ENCODE assay signal across 3 worm cellular contexts in the genomic region with DNA sequence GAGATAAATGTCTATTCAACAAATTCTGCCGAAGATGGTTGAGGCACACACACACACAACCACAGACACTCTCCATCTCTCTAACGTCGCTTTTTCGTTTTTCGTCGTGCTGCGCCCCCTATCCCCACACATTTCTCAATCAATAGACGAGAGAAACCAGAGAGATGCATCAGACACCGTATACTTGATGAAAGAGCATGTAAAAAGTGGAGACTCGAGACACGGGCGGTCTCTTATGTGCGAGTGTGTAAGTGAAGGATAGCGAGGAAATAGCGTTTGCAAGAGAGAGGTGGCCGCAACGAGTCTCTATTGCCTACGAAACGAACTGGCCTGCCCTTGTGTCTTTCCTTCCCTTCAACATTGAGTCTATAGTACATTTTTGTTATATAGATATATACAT.
TF ChIP-seq lines count a peak whose summit lies in the region.

No protein-coding gene starts in this region.

TF ChIP-seq in whole organism, L1 larva, 84 proteins besides CTCF, POLR2A, EP300 and RAD21 (continued from another document and continues in another):
- peak; percentile 72 for TF ChIP-seq skn-1 (tag; optimal IDR thresholded peaks at IDR 0.05; lab: Kevin White, UChicago)
- TF ChIP-seq hlh-17 (GFP tag; optimal IDR thresholded peaks at IDR 0.05; lab: Kevin White, UChicago; ENCODE audit: borderline replicate concordance) = no peak
- peak; percentile 56 for TF ChIP-seq ceh-8 (GFP tag; optimal IDR thresholded peaks at IDR 0.05; lab: Kevin White, UChicago)
- TF ChIP-seq tbx-2 (tag; optimal IDR thresholded peaks at IDR 0.05; lab: Kevin White, UChicago) = peak; percentile 94
- TF ChIP-seq ama-1 (optimal IDR thresholded peaks at IDR 0.05; lab: Kevin White, UChicago) = peak; percentile 76
- TF ChIP-seq ceh-82 (tag; optimal IDR thresholded peaks at IDR 0.05; lab: Kevin White, UChicago) = peak; percentile 60 to 92 (median 75)
- peak; percentile 88 for TF ChIP-seq unc-86 (tag; optimal IDR thresholded peaks at IDR 0.05; lab: Kevin White, UChicago)
- peak; percentile 89 for TF ChIP-seq nhr-237 (tag; optimal IDR thresholded peaks at IDR 0.05; lab: Kevin White, UChicago)
- peak; percentile 99 for TF ChIP-seq lin-14 (GFP tag; optimal IDR thresholded peaks at IDR 0.05; lab: Kevin White, UChicago)
- peak; percentile 94 for TF ChIP-seq swsn-7 (tag; optimal IDR thresholded peaks at IDR 0.05; lab: Kevin White, UChicago)
- peak; percentile 77 for TF ChIP-seq elt-2 (tag; optimal IDR thresholded peaks at IDR 0.05; lab: Kevin White, UChicago)
- TF ChIP-seq ets-5 (GFP tag; IDR thresholded peaks at IDR 0.05; lab: Robert Waterston, UW) = no peak
- peak; percentile 96 for TF ChIP-seq nhr-85 (tag; lab: Kevin White, UChicago)
- no peak for TF ChIP-seq unc-98 (GFP tag; IDR thresholded peaks at IDR 0.05; lab: Robert Waterston, UW)
- peak; percentile 98 for TF ChIP-seq snu-23 (GFP tag; optimal IDR thresholded peaks at IDR 0.05; lab: Kevin White, UChicago)
- TF ChIP-seq egl-27 (tag; optimal IDR thresholded peaks at IDR 0.05; lab: Kevin White, UChicago) = peak; percentile 50 to 59
- TF ChIP-seq nhr-11 (tag; optimal IDR thresholded peaks at IDR 0.05; lab: Kevin White, UChicago) = peak; percentile 62
- TF ChIP-seq lin-13 (GFP tag; optimal IDR thresholded peaks at IDR 0.05; lab: Kevin White, UChicago) = peak; percentile 85
- TF ChIP-seq aha-1 (tag; optimal IDR thresholded peaks at IDR 0.05; lab: Kevin White, UChicago) = peak; percentile 9
- peak; percentile 61 for TF ChIP-seq hpl-2 (GFP tag; optimal IDR thresholded peaks at IDR 0.05; lab: Kevin White, UChicago)
- TF ChIP-seq efl-3 (GFP tag; optimal IDR thresholded peaks at IDR 0.05; lab: Kevin White, UChicago) = no peak
- TF ChIP-seq sptf-1 (tag; optimal IDR thresholded peaks at IDR 0.05; lab: Kevin White, UChicago) = no peak
- TF ChIP-seq nhr-90 (tag; optimal IDR thresholded peaks at IDR 0.05; lab: Kevin White, UChicago; ENCODE audit: poor library complexity) = peak; percentile 84
- TF ChIP-seq hlh-4 (tag; optimal IDR thresholded peaks at IDR 0.05; lab: Kevin White, UChicago) = no peak
- no peak for TF ChIP-seq nhr-12 (tag; optimal IDR thresholded peaks at IDR 0.05; lab: Kevin White, UChicago)
- peak; percentile 97 for TF ChIP-seq C34B4.2 (tag; optimal IDR thresholded peaks at IDR 0.05; lab: Kevin White, UChicago)
- TF ChIP-seq unc-130 (tag; optimal IDR thresholded peaks at IDR 0.05; lab: Kevin White, UChicago) = peak; percentile 66
- peak; percentile 62 for TF ChIP-seq sup-37 (GFP tag; optimal IDR thresholded peaks at IDR 0.05; lab: Kevin White, UChicago)
- peak; percentile 88 for TF ChIP-seq xbp-1 (tag; optimal IDR thresholded peaks at IDR 0.05; lab: Kevin White, UChicago)
- TF ChIP-seq pax-3 (tag; optimal IDR thresholded peaks at IDR 0.05; lab: Kevin White, UChicago) = peak; percentile 31
- no peak for TF ChIP-seq tlp-1 (tag; optimal IDR thresholded peaks at IDR 0.05; lab: Kevin White, UChicago)
- TF ChIP-seq zag-1 (tag; optimal IDR thresholded peaks at IDR 0.05; lab: Kevin White, UChicago) = peak; percentile 38
- peak; percentile 92 for TF ChIP-seq ztf-4 (tag; optimal IDR thresholded peaks at IDR 0.05; lab: Kevin White, UChicago)
- TF ChIP-seq dsc-1 (tag; optimal IDR thresholded peaks at IDR 0.05; lab: Kevin White, UChicago) = peak; percentile 72
- TF ChIP-seq fkh-8 (tag; optimal IDR thresholded peaks at IDR 0.05; lab: Kevin White, UChicago) = peak; percentile 95
- TF ChIP-seq lin-15B (tag; optimal IDR thresholded peaks at IDR 0.05; lab: Kevin White, UChicago) = no peak
- TF ChIP-seq dpl-1 (GFP tag; optimal IDR thresholded peaks at IDR 0.05; lab: Kevin White, UChicago) = peak; percentile 61 to 65 (median 64)
- TF ChIP-seq lir-3 (tag; optimal IDR thresholded peaks at IDR 0.05; lab: Kevin White, UChicago; ENCODE audit: poor library complexity) = peak; percentile 77
- peak; percentile 72 for TF ChIP-seq fos-1 (tag; optimal IDR thresholded peaks at IDR 0.05; lab: Kevin White, UChicago)
- TF ChIP-seq sox-4 (tag; optimal IDR thresholded peaks at IDR 0.05; lab: Kevin White, UChicago) = peak; percentile 52
- peak; percentile 94 for TF ChIP-seq nhr-77 (tag; optimal IDR thresholded peaks at IDR 0.05; lab: Kevin White, UChicago)
- TF ChIP-seq elt-3 (tag; optimal IDR thresholded peaks at IDR 0.05; lab: Kevin White, UChicago) = peak in 4 of 6 experiments; percentile 48 to 78 (median 58)

TF ChIP-seq in whole organism, L3 larva, 47 proteins besides CTCF, POLR2A, EP300 and RAD21 (continued from another document):
- TF ChIP-seq unc-39 (tag; optimal IDR thresholded peaks at IDR 0.05; lab: Kevin White, UChicago) (no peak), fos-1 (tag; optimal IDR thresholded peaks at IDR 0.05; lab: Kevin White, UChicago) (peak; percentile 78), lin-39 (tag; optimal IDR thresholded peaks at IDR 0.05; lab: Kevin White, UChicago) (peak; percentile 96), ceh-16 (tag; optimal IDR thresholded peaks at IDR 0.05; lab: Kevin White, UChicago) (no peak), ZK546.5 (tag; optimal IDR thresholded peaks at IDR 0.05; lab: Kevin White, UChicago) (no peak), aly-2 (tag; optimal IDR thresholded peaks at IDR 0.05; lab: Kevin White, UChicago) (peak; percentile 16), pqm-1 (tag; optimal IDR thresholded peaks at IDR 0.05; lab: Kevin White, UChicago) (peak; percentile 95), egl-27 (tag; optimal IDR thresholded peaks at IDR 0.05; lab: Kevin White, UChicago) (peak; percentile 13), fkh-10 (GFP tag; optimal IDR thresholded peaks at IDR 0.05; lab: Kevin White, UChicago) (peak; percentile 61), zag-1 (tag; optimal IDR thresholded peaks at IDR 0.05; lab: Kevin White, UChicago) (no peak), tbx-2 (tag; optimal IDR thresholded peaks at IDR 0.05; lab: Kevin White, UChicago) (peak; percentile 78), egl-5 (tag; optimal IDR thresholded peaks at IDR 0.05; lab: Kevin White, UChicago) (peak; percentile 56), nhr-237 (tag; optimal IDR thresholded peaks at IDR 0.05; lab: Kevin White, UChicago) (no peak), hmg-11 (tag; optimal IDR thresholded peaks at IDR 0.05; lab: Kevin White, UChicago) (peak; percentile 99), nhr-77 (tag; optimal IDR thresholded peaks at IDR 0.05; lab: Kevin White, UChicago) (no peak), lsy-12 (tag; optimal IDR thresholded peaks at IDR 0.05; lab: Kevin White, UChicago) (peak; percentile 96), ama-1 (optimal IDR thresholded peaks at IDR 0.05; lab: Kevin White, UChicago) (peak; percentile 91), mml-1 (tag; optimal IDR thresholded peaks at IDR 0.05; lab: Kevin White, UChicago) (no peak), ceh-28 (tag; optimal IDR thresholded peaks at IDR 0.05; lab: Kevin White, UChicago) (peak; percentile 94), pha-4 (tag; optimal IDR thresholded peaks at IDR 0.05; lab: Kevin White, UChicago) (peak; percentile 90), R02D3.7 (tag; optimal IDR thresholded peaks at IDR 0.05; lab: Kevin White, UChicago) (peak; percentile 51), nhr-43 (tag; optimal IDR thresholded peaks at IDR 0.05; lab: Kevin White, UChicago; ENCODE audit: poor library complexity, severe bottlenecking) (peak; percentile 81), daf-12 (tag; optimal IDR thresholded peaks at IDR 0.05; lab: Kevin White, UChicago) (no peak), skn-1 (tag; optimal IDR thresholded peaks at IDR 0.05; lab: Kevin White, UChicago) (peak; percentile 64), elt-2 (tag; optimal IDR thresholded peaks at IDR 0.05; lab: Kevin White, UChicago) (peak; percentile 88), fkh-2 (tag; optimal IDR thresholded peaks at IDR 0.05; lab: Kevin White, UChicago) (no peak), ztf-11 (tag; optimal IDR thresholded peaks at IDR 0.05; lab: Kevin White, UChicago) (peak; percentile 32), nhr-28 (tag; optimal IDR thresholded peaks at IDR 0.05; lab: Kevin White, UChicago) (no peak), jun-1 (tag; optimal IDR thresholded peaks at IDR 0.05; lab: Kevin White, UChicago) (peak; percentile 93)

TF ChIP-seq in whole organism, young adult, 124 proteins besides CTCF, POLR2A, EP300 and RAD21 (continued from another document):
- TF ChIP-seq zim-3 (tag; optimal IDR thresholded peaks at IDR 0.05; lab: Kevin White, UChicago) (no peak), snpc-1.3 (tag; optimal IDR thresholded peaks at IDR 0.05; lab: Kevin White, UChicago; ENCODE audit: insufficient read depth) (peak; percentile 12), lin-54 (GFP tag; optimal IDR thresholded peaks at IDR 0.05; lab: Kevin White, UChicago) (peak; percentile 67), Y56A3A.18 (GFP tag; IDR thresholded peaks at IDR 0.05; lab: Robert Waterston, UW) (0 out of 2 replicates have a peak, but pooled peaks have one; percentile 31), efl-1 (GFP tag; optimal IDR thresholded peaks at IDR 0.05; lab: Kevin White, UChicago) (no peak), sptf-2 (GFP tag; optimal IDR thresholded peaks at IDR 0.05; lab: Kevin White, UChicago) (peak; percentile 38), ztf-28 (GFP tag; IDR thresholded peaks at IDR 0.05; lab: Robert Waterston, UW) (no peak), ekl-4 (GFP tag; IDR thresholded peaks at IDR 0.05; lab: Robert Waterston, UW) (peak; percentile 83), lir-1 (GFP tag; conservative IDR thresholded peaks at IDR 0.05; lab: Robert Waterston, UW) (0 out of 2 replicates have a peak, but pooled peaks have one; percentile 6), Y53G8AR.9 (GFP tag; conservative IDR thresholded peaks at IDR 0.05; lab: Robert Waterston, UW) (peak; percentile 81), T26A5.8 (tag; optimal IDR thresholded peaks at IDR 0.05; lab: Kevin White, UChicago) (no peak), nhr-90 (tag; optimal IDR thresholded peaks at IDR 0.05; lab: Kevin White, UChicago) (peak; percentile 50), atf-7 (tag; optimal IDR thresholded peaks at IDR 0.05; lab: Kevin White, UChicago) (peak; percentile 85), F57C9.4 (tag; optimal IDR thresholded peaks at IDR 0.05; lab: Kevin White, UChicago) (no peak), zfh-2 (GFP tag; conservative IDR thresholded peaks at IDR 0.05; lab: Robert Waterston, UW) (peak; percentile 94), tbx-9 (tag; optimal IDR thresholded peaks at IDR 0.05; lab: Kevin White, UChicago; ENCODE audit: borderline replicate concordance) (no peak), B0035.1 (tag; optimal IDR thresholded peaks at IDR 0.05; lab: Kevin White, UChicago) (peak; percentile 56), rpc-1 (optimal IDR thresholded peaks at IDR 0.05; lab: Kevin White, UChicago) (no peak), rpc-1 (tag; optimal IDR thresholded peaks at IDR 0.05; lab: Kevin White, UChicago) (no peak), pbrm-1 (GFP tag; IDR thresholded peaks at IDR 0.05; lab: Robert Waterston, UW) (peak; percentile 70; the same call in 1 of the 2 replicates), Y95B8A.8 (GFP tag; IDR thresholded peaks at IDR 0.05; lab: Robert Waterston, UW) (peak; percentile 78; the same call in 1 of the 2 replicates), tlf-1 (GFP tag; optimal IDR thresholded peaks at IDR 0.05; lab: Kevin White, UChicago) (peak; percentile 44), F37B4.10 (GFP tag; IDR thresholded peaks at IDR 0.05; lab: Robert Waterston, UW) (no peak), akir-1 (GFP tag; optimal IDR thresholded peaks at IDR 0.05; lab: Kevin White, UChicago) (no peak), lin-35 (GFP tag; optimal IDR thresholded peaks at IDR 0.05; lab: Kevin White, UChicago) (peak in 1 of 3 experiments; percentile 82), F23B12.7 (tag; optimal IDR thresholded peaks at IDR 0.05; lab: Kevin White, UChicago; ENCODE audit: insufficient read depth) (no peak), ama-1 (optimal IDR thresholded peaks at IDR 0.05; lab: Kevin White, UChicago) (peak; percentile 33), ama-1 (GFP tag; optimal IDR thresholded peaks at IDR 0.05; lab: Kevin White, UChicago) (peak in 1 of 2 experiments; percentile 50), ztf-3 (GFP tag; optimal IDR thresholded peaks at IDR 0.05; lab: Kevin White, UChicago) (peak; percentile 28), cebp-2 (GFP tag; IDR thresholded peaks at IDR 0.05; lab: Robert Waterston, UW) (peak; percentile 78; the same call in 1 of the 2 replicates), ztf-25 (GFP tag; IDR thresholded peaks at IDR 0.05; lab: Robert Waterston, UW) (no peak), let-607 (tag; optimal IDR thresholded peaks at IDR 0.05; lab: Kevin White, UChicago) (peak; percentile 58 to 62), rcor-1 (GFP tag; IDR thresholded peaks at IDR 0.05; lab: Robert Waterston, UW) (peak; percentile 58; the same call in 1 of the 2 replicates), sdz-38 (tag; optimal IDR thresholded peaks at IDR 0.05; lab: Kevin White, UChicago) (no peak), nfyb-1 (GFP tag; IDR thresholded peaks at IDR 0.05; lab: Robert Waterston, UW) (peak; percentile 91), unc-62 (GFP tag; optimal IDR thresholded peaks at IDR 0.05; lab: Kevin White, UChicago) (peak; percentile 63), lag-1 (GFP tag; IDR thresholded peaks at IDR 0.05; lab: Robert Waterston, UW) (no peak), B0336.3 (GFP tag; IDR thresholded peaks at IDR 0.05; lab: Robert Waterston, UW) (peak; percentile 84; the same call in 1 of the 2 replicates), dpl-1 (GFP tag; optimal IDR thresholded peaks at IDR 0.05; lab: Kevin White, UChicago) (no peak), hmg-1.2 (GFP tag; IDR thresholded peaks at IDR 0.05; lab: Robert Waterston, UW) (peak; percentile 88), die-1 (tag; optimal IDR thresholded peaks at IDR 0.05; lab: Kevin White, UChicago) (peak; percentile 32), unc-130 (GFP tag; optimal IDR thresholded peaks at IDR 0.05; lab: Kevin White, UChicago) (no peak), F49E8.2 (tag; optimal IDR thresholded peaks at IDR 0.05; lab: Kevin White, UChicago; ENCODE audit: insufficient read depth) (no peak), nhr-27 (tag; optimal IDR thresholded peaks at IDR 0.05; lab: Kevin White, UChicago) (no peak), nhr-179 (tag; optimal IDR thresholded peaks at IDR 0.05; lab: Kevin White, UChicago) (no peak), F57A8.1 (GFP tag; optimal IDR thresholded peaks at IDR 0.05; lab: Kevin White, UChicago) (no peak), ztf-18 (tag; optimal IDR thresholded peaks at IDR 0.05; lab: Kevin White, UChicago) (peak; percentile 64), let-526 (GFP tag; IDR thresholded peaks at IDR 0.05; lab: Robert Waterston, UW) (no peak), pha-4 (tag; optimal IDR thresholded peaks at IDR 0.05; lab: Kevin White, UChicago) (no peak), hsf-1 (GFP tag; IDR thresholded peaks at IDR 0.05; lab: Robert Waterston, UW) (no peak), hmg-20 (GFP tag; IDR thresholded peaks at IDR 0.05; lab: Robert Waterston, UW) (no peak), ets-4 (GFP tag; optimal IDR thresholded peaks at IDR 0.05; lab: Kevin White, UChicago) (peak; percentile 85), Y67H2A.10 (GFP tag; conservative IDR thresholded peaks at IDR 0.05; lab: Robert Waterston, UW) (no peak), madf-6 (GFP tag; IDR thresholded peaks at IDR 0.05; lab: Robert Waterston, UW) (peak; percentile 17; the same call in 1 of the 2 replicates), C06A6.2 (GFP tag; conservative IDR thresholded peaks at IDR 0.05; lab: Robert Waterston, UW) (peak; percentile 66), him-1 (tag; optimal IDR thresholded peaks at IDR 0.05; lab: Kevin White, UChicago) (no peak), F55B11.4 (tag; optimal IDR thresholded peaks at IDR 0.05; lab: Kevin White, UChicago; ENCODE audit: borderline replicate concordance, insufficient read depth) (no peak), ZK185.1 (tag; optimal IDR thresholded peaks at IDR 0.05; lab: Kevin White, UChicago; ENCODE audit: poor library complexity, severe bottlenecking) (peak; percentile 87), tbp1 (GFP tag; optimal IDR thresholded peaks at IDR 0.05; lab: Kevin White, UChicago) (peak; percentile 63), K12H6.12 (tag; optimal IDR thresholded peaks at IDR 0.05; lab: Kevin White, UChicago) (peak; percentile 89), Y53F4B.3 (GFP tag; IDR thresholded peaks at IDR 0.05; lab: Robert Waterston, UW) (no peak)
